Worm (Caenorhabditis elegans) whole organism, early embryonic: ENCODE data around the gene sor-1.

ENCODE experiments used
- B0310.2 ChIP-seq: sonication (generic microtip); optimal IDR thresholded peaks from 2 replicates; lab custom pipeline; 2016; ENCODE audit warnings: mild to moderate bottlenecking, missing genetic modification characterization, missing compliant biosample characterization
- F13C5.2 ChIP-seq: sonication (generic microtip); optimal IDR thresholded peaks from 2 replicates; lab custom pipeline; 2017; ENCODE audit warnings: mild to moderate bottlenecking, missing genetic modification characterization, inconsistent platforms, missing compliant biosample characterization
- aly-1 ChIP-seq: sonication (generic microtip); optimal IDR thresholded peaks from 2 replicates; lab custom pipeline; 2016; ENCODE audit warnings: missing genetic modification characterization, missing compliant biosample characterization
- ama-1 ChIP-seq: fragments of 150-350 bp; optimal IDR thresholded peaks from 2 replicates; lab custom pipeline; 2014
- ceh-13 ChIP-seq: fragments of 200-800 bp; sonication (Bioruptor generic); optimal IDR thresholded peaks from 2 replicates; lab custom pipeline; 2018; ENCODE audit warnings: mild to moderate bottlenecking, missing genetic modification characterization, missing compliant biosample characterization
- ceh-36 ChIP-seq: sonication (generic microtip); optimal IDR thresholded peaks from 2 replicates; lab custom pipeline; 2016; ENCODE audit warnings: missing genetic modification characterization, inconsistent platforms, missing compliant biosample characterization
- ets-7 ChIP-seq: sonication (generic microtip); optimal IDR thresholded peaks from 2 replicates; lab custom pipeline; 2016; ENCODE audit warnings: missing genotype, missing genetic modification characterization, missing compliant biosample characterization
- flt-1 ChIP-seq: fragments of 200-800 bp; sonication (Bioruptor generic); IDR thresholded peaks from 2 replicates; pipeline ENCODE4 v1.3.6; 2022; ENCODE audit warnings: missing genetic modification characterization, missing compliant biosample characterization
- hmbx-1 ChIP-seq: sonication (generic microtip); optimal IDR thresholded peaks from 2 replicates; lab custom pipeline; 2016; ENCODE audit warnings: mild to moderate bottlenecking, missing genetic modification characterization, missing compliant biosample characterization
- hmg-4 ChIP-seq: fragments of 200-800 bp; sonication (Bioruptor generic); optimal IDR thresholded peaks from 2 replicates; lab custom pipeline; 2018; ENCODE audit warnings: mild to moderate bottlenecking, missing genetic modification characterization, missing compliant biosample characterization
- hnd-1 ChIP-seq: sonication (generic microtip); optimal IDR thresholded peaks from 2 replicates; lab custom pipeline; 2016; ENCODE audit warnings: missing genetic modification characterization, missing compliant biosample characterization
- pes-1 ChIP-seq: fragments of 200-800 bp; sonication (Bioruptor generic); IDR thresholded peaks from 2 replicates; pipeline ENCODE4 v1.3.6; 2022; ENCODE audit warnings: missing genetic modification reagents, missing genetic modification characterization, missing compliant biosample characterization
- scrt-1 ChIP-seq: fragments of 200-800 bp; sonication (Bioruptor generic); IDR thresholded peaks from 2 replicates; pipeline ENCODE4 v1.3.6; 2022; ENCODE audit warnings: missing genetic modification characterization, missing compliant biosample characterization
- sea-1 ChIP-seq: fragments of 200-800 bp; sonication (Bioruptor generic); conservative IDR thresholded peaks from 2 replicates; pipeline ENCODE4 v1.3.6; 2022; ENCODE audit warnings: missing genetic modification characterization, missing compliant biosample characterization
- tbx-11 ChIP-seq: fragments of 200-800 bp; sonication (Bioruptor generic); IDR thresholded peaks from 2 replicates; pipeline ENCODE4 v1.3.6; 2022; ENCODE audit warnings: missing genetic modification characterization, missing compliant biosample characterization
- tbx-37 ChIP-seq: fragments of 200-800 bp; sonication (Bioruptor generic); conservative IDR thresholded peaks from 2 replicates; pipeline ENCODE4 v1.3.6; 2022; ENCODE audit warnings: missing genetic modification reagents, missing genetic modification characterization, missing compliant biosample characterization
- tra-4 ChIP-seq: sonication (generic microtip); optimal IDR thresholded peaks from 2 replicates; lab custom pipeline; 2017; ENCODE audit warnings: missing genetic modification characterization, missing compliant biosample characterization

The sor-1 gene

ce11 chrIII:8450494-8450893 lies 32.5 kb downstream of the sor-1 start:
- no peak for TF ChIP-seq tbx-11 (GFP tag; lab: Robert Waterston, UW)
- no peak for TF ChIP-seq ets-7 (tag; lab: Kevin White, UChicago)
- no peak for TF ChIP-seq hnd-1 (tag; lab: Kevin White, UChicago)
- no peak for TF ChIP-seq hmbx-1 (tag; lab: Kevin White, UChicago)
- no peak for TF ChIP-seq flt-1 (GFP tag; lab: Robert Waterston, UW)
- TF ChIP-seq ceh-13 (GFP tag; lab: Kevin White, UChicago), result no peak
- no peak for TF ChIP-seq F13C5.2
- TF ChIP-seq tbx-37, result no peak

DNA sequence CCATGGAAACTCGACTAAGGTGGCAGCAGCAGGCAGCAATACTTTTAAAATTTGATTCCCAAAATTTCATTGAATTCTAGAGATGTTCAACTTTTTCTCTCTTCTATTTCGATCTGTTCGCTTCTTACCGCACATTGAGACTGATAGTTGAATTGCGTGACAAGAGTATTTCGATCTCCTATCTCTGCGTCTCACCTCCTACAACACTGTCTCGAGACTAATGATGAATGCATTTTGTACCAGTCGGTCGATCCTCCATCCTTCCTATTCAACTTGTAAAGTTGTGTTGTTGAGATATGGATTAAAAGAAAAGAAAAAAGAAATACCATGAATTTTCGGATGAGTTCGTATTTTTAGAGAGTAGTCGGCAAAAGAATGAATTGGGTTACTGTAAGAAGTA lies 33.2 kb downstream of the sor-1 start:
- no peak for TF ChIP-seq aly-1 (tag; lab: Kevin White, UChicago)
- no peak for TF ChIP-seq F13C5.2
- TF ChIP-seq hmbx-1 (tag; lab: Kevin White, UChicago), result no peak
- no peak for TF ChIP-seq pes-1 (GFP tag; lab: Robert Waterston, UW)

ce11 chrIII:8457605-8458004 lies 39.6 kb downstream of the sor-1 start:
- TF ChIP-seq pes-1 (GFP tag; lab: Robert Waterston, UW) (no peak), tbx-37 (no peak), B0310.2 (no peak), ets-7 (tag; lab: Kevin White, UChicago) (no peak), tra-4 (tag; lab: Kevin White, UChicago) (no peak), tbx-11 (GFP tag; lab: Robert Waterston, UW) (no peak), ceh-13 (GFP tag; lab: Kevin White, UChicago) (no peak), aly-1 (tag; lab: Kevin White, UChicago) (no peak), ama-1 (lab: Kevin White, UChicago) (no peak), hnd-1 (tag; lab: Kevin White, UChicago) (no peak), flt-1 (GFP tag; lab: Robert Waterston, UW) (no peak), F13C5.2 (no peak), hmg-4 (GFP tag; lab: Kevin White, UChicago) (no peak), hmbx-1 (tag; lab: Kevin White, UChicago) (no peak), ceh-36 (no peak)

DNA sequence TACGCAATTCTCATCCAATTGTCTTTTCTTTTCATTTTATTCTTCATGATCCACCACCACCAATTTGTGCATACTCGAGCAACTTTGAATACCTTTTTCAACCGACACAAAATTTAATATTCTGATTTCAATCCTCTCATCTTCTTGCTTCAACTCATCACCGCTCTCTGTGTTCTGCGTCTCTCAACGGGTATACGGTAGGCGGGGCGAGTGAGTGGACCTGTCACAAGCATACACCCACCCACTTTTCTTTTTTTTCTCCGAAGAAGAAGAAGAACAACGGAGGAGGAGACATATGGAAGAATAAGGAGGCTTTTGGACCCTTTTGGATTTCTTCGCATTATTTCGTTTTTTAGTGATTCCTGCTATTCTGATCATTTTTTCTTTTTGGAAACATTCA lies 43.4 kb downstream of the sor-1 start:
- no peak for TF ChIP-seq F13C5.2
- TF ChIP-seq ets-7 (tag; lab: Kevin White, UChicago), result no peak
- TF ChIP-seq tbx-11 (GFP tag; lab: Robert Waterston, UW), result no peak
- no peak for TF ChIP-seq aly-1 (tag; lab: Kevin White, UChicago)
- TF ChIP-seq hnd-1 (tag; lab: Kevin White, UChicago), result no peak
- TF ChIP-seq hmbx-1 (tag; lab: Kevin White, UChicago), result no peak
- TF ChIP-seq pes-1 (GFP tag; lab: Robert Waterston, UW), result no peak
- TF ChIP-seq tra-4 (tag; lab: Kevin White, UChicago), result no peak
- TF ChIP-seq scrt-1, result no peak
- TF ChIP-seq B0310.2, result no peak
- TF ChIP-seq tbx-37, result no peak
- no peak for TF ChIP-seq ceh-13 (GFP tag; lab: Kevin White, UChicago)
- TF ChIP-seq hmg-4 (GFP tag; lab: Kevin White, UChicago), result no peak
- no peak for TF ChIP-seq ama-1 (lab: Kevin White, UChicago)
- no peak for TF ChIP-seq ceh-36
- TF ChIP-seq flt-1 (GFP tag; lab: Robert Waterston, UW), result no peak
- TF ChIP-seq sea-1 (GFP tag; lab: Robert Waterston, UW), result no peak

DNA sequence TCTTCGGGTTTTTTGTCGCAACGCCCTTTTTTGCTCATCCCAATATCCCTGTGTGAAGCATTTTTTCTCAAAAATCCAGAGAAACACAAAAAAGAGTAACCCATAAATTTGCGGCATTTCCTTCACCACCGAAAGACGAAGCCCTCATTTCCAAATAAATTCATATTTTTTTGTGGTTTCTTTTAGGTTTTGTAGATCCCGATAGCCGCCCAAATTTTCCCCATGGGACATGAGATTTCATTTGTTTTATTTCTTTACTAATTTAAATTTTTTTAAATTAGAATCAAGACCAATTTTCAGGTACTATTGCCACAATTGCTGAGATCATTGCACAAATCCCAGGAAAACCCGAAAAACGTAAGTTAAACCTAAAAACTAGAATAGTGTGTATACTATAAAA lies 48.8 kb downstream of the sor-1 start, which contains the start of gene mig-39:
TSS of gene mig-39 (plus strand) at position 301 of the 400 bp plus-strand sequence.
- TF ChIP-seq hmbx-1 (tag; lab: Kevin White, UChicago), result no peak
- TF ChIP-seq B0310.2, result no peak
- TF ChIP-seq ama-1 (lab: Kevin White, UChicago), result no peak
- TF ChIP-seq aly-1 (tag; lab: Kevin White, UChicago), result no peak
- TF ChIP-seq scrt-1, result no peak
- no peak for TF ChIP-seq tbx-37
- no peak for TF ChIP-seq F13C5.2
- no peak for TF ChIP-seq hnd-1 (tag; lab: Kevin White, UChicago)
- no peak for TF ChIP-seq ceh-36

ce11 chrIII:8467520-8467919 lies 49.6 kb downstream of the sor-1 start:
- TF ChIP-seq hmbx-1 (tag; lab: Kevin White, UChicago) (no peak), hmg-4 (GFP tag; lab: Kevin White, UChicago) (no peak), F13C5.2 (no peak), flt-1 (GFP tag; lab: Robert Waterston, UW) (no peak), sea-1 (GFP tag; lab: Robert Waterston, UW) (no peak), pes-1 (GFP tag; lab: Robert Waterston, UW) (no peak), ets-7 (tag; lab: Kevin White, UChicago) (no peak), B0310.2 (no peak), ceh-36 (no peak), aly-1 (tag; lab: Kevin White, UChicago) (no peak), tra-4 (tag; lab: Kevin White, UChicago) (no peak)
